Fruit fly (Drosophila melanogaster): ENCODE measurements around the gene Mgat2.

DNA sequence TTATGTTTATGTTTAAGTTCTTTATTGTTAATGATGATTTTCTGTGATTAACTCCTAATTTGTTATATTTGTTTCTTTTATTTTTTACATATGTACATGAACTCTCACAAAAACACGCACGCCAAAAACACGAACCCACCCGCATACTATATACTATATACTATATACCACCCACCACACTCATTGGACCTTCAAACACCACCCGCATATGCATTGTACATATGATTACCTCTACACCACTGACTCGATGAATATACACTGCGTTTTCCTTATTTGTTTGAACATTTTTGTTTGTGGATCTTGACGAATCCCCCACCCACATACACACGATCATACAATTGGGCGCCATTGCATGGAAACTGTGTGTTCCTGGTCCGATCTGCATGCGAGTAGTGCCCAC, 10.3 kb upstream of the Mgat2 start:
- TF ChIP-seq CG32121 (GFP tag; IDR thresholded peaks at IDR 0.05) (no peak), Pif1B (GFP tag; optimal IDR thresholded peaks at IDR 0.05) (no peak), Pif1A (GFP tag; optimal IDR thresholded peaks at IDR 0.05) (no peak), gl (tag; optimal IDR thresholded peaks at IDR 0.05) (no peak), Ets98B (GFP tag; IDR thresholded peaks at IDR 0.05) (no peak), EcR (GFP tag; optimal IDR thresholded peaks at IDR 0.05) (no peak), D1 (tag; optimal IDR thresholded peaks at IDR 0.05) (no peak)
